Worm (Caenorhabditis elegans) whole organism, L4 larva: ENCODE measurements around the gene slc-25A32.

Experiments used
- F10B5.3 ChIP-seq: sonication (generic microtip); optimal IDR thresholded peaks from 2 replicates; lab custom pipeline; 2016; ENCODE audit warnings: mild to moderate bottlenecking, missing genetic modification characterization, missing compliant biosample characterization
- Y48G9A.11 ChIP-seq: fragments of 200-800 bp; sonication (Bioruptor generic); IDR thresholded peaks from 2 replicates; pipeline ENCODE4 v1.3.6; 2022; ENCODE audit warnings: missing genetic modification reagents, missing genetic modification characterization, missing compliant biosample characterization
- Y5F2A.4 ChIP-seq: fragments of 200-800 bp; sonication (Bioruptor generic); optimal IDR thresholded peaks from 2 replicates; lab custom pipeline; 2018; ENCODE audit warnings: mild to moderate bottlenecking, missing genetic modification characterization, missing compliant biosample characterization
- aly-2 ChIP-seq: sonication (generic microtip); optimal IDR thresholded peaks from 2 replicates; lab custom pipeline; 2018; ENCODE audit warnings: missing biosample characterization, missing genetic modification characterization
- ceh-32 ChIP-seq: sonication (generic microtip); optimal IDR thresholded peaks from 2 replicates; lab custom pipeline; 2016; ENCODE audit warnings: mild to moderate bottlenecking, missing genetic modification characterization, missing compliant biosample characterization; ENCODE audit not compliant: poor library complexity
- ceh-44 ChIP-seq: fragments of 200-800 bp; sonication (Bioruptor generic); IDR thresholded peaks from 2 replicates; pipeline ENCODE4 v1.3.6; 2022; ENCODE audit warnings: missing genetic modification reagents, missing genetic modification characterization, missing compliant biosample characterization
- ceh-62 ChIP-seq: sonication (generic microtip); optimal IDR thresholded peaks from 2 replicates; lab custom pipeline; 2017; ENCODE audit warnings: missing biosample characterization, missing genetic modification characterization
- ces-1 ChIP-seq: fragments of 150-350 bp; sonication (generic microtip); optimal IDR thresholded peaks from 4 replicates; lab custom pipeline; 2014; ENCODE audit warnings: missing biosample characterization, missing genetic modification reagents, missing genetic modification characterization
- cey-2 ChIP-seq: sonication (generic microtip); optimal IDR thresholded peaks from 3 replicates; lab custom pipeline; 2017; ENCODE audit warnings: missing genetic modification characterization, mild to moderate bottlenecking, missing compliant biosample characterization, antibody characterized with exemption, borderline replicate concordance; ENCODE audit not compliant: insufficient read depth
- ctbp-1 ChIP-seq: fragments of 200-800 bp; sonication (Bioruptor generic); IDR thresholded peaks from 2 replicates; pipeline ENCODE4 v1.3.6; 2022; ENCODE audit warnings: missing genetic modification reagents, missing genetic modification characterization, missing compliant biosample characterization
- daf-16 ChIP-seq, 3 experiments: sonication (generic microtip); optimal IDR thresholded peaks; 2 replicates each; lab custom pipeline; 2016 to 2017; ENCODE audit warnings: missing genetic modification characterization in 3 of 3, missing genetic modification reagents in 3 of 3, mild to moderate bottlenecking in 2 of 3, missing compliant biosample characterization in 2 of 3, missing biosample characterization in 1 of 3, moderate library complexity in 1 of 3
- daf-8 ChIP-seq: fragments of 200-800 bp; sonication (Bioruptor generic); IDR thresholded peaks from 2 replicates; pipeline ENCODE4 v1.3.6; 2022; ENCODE audit warnings: missing genetic modification characterization, missing compliant biosample characterization
- dmd-6 ChIP-seq: fragments of 200-800 bp; sonication (Bioruptor generic); IDR thresholded peaks from 2 replicates; pipeline ENCODE4 v1.3.6; 2022; ENCODE audit warnings: missing genetic modification reagents, missing genetic modification characterization, missing compliant biosample characterization
- dmd-8 ChIP-seq: fragments of 200-800 bp; sonication (Bioruptor generic); IDR thresholded peaks from 2 replicates; pipeline ENCODE4 v1.3.6; 2022; ENCODE audit warnings: missing genetic modification characterization, missing compliant biosample characterization
- dmd-9 ChIP-seq: fragments of 200-800 bp; sonication (Bioruptor generic); IDR thresholded peaks from 2 replicates; pipeline ENCODE4 v1.3.6; 2022; ENCODE audit warnings: missing genetic modification reagents, missing genetic modification characterization, missing compliant biosample characterization
- dve-1 ChIP-seq: sonication (generic microtip); optimal IDR thresholded peaks from 2 replicates; lab custom pipeline; 2017; ENCODE audit warnings: antibody characterized with exemption, mild to moderate bottlenecking, missing genetic modification characterization, missing compliant biosample characterization; ENCODE audit not compliant: insufficient read depth
- egl-27 ChIP-seq: sonication (generic microtip); optimal IDR thresholded peaks from 3 replicates; lab custom pipeline; 2017; ENCODE audit warnings: missing biosample characterization, missing genetic modification reagents, missing genetic modification characterization
- egl-43 ChIP-seq: fragments of 200-800 bp; sonication (Bioruptor generic); IDR thresholded peaks from 2 replicates; pipeline ENCODE4 v1.3.6; 2022; ENCODE audit warnings: missing genetic modification reagents, missing genetic modification characterization, missing compliant biosample characterization
- fkh-10 ChIP-seq: fragments of 150-350 bp; optimal IDR thresholded peaks from 2 replicates; lab custom pipeline; 2014; ENCODE audit warnings: missing biosample characterization, missing genetic modification reagents, missing genetic modification characterization
- gei-8 ChIP-seq: fragments of 200-800 bp; sonication (Bioruptor generic); optimal IDR thresholded peaks from 2 replicates; lab custom pipeline; 2018; ENCODE audit warnings: mild to moderate bottlenecking, missing genetic modification characterization, missing compliant biosample characterization
- hlh-30 ChIP-seq: sonication (generic microtip); optimal IDR thresholded peaks from 2 replicates; lab custom pipeline; 2017; ENCODE audit warnings: antibody characterized with exemption, mild to moderate bottlenecking, missing genetic modification characterization, missing compliant biosample characterization; ENCODE audit not compliant: insufficient read depth
- lin-1 ChIP-seq: fragments of 200-800 bp; sonication (Bioruptor generic); IDR thresholded peaks from 2 replicates; pipeline ENCODE4 v1.3.6; 2022; ENCODE audit warnings: missing genetic modification reagents, missing genetic modification characterization, missing compliant biosample characterization
- lin-15B ChIP-seq: fragments of 150-350 bp; sonication (generic microtip); optimal IDR thresholded peaks from 3 replicates; lab custom pipeline; 2014; ENCODE audit warnings: missing biosample characterization, missing genetic modification characterization
- lin-29 ChIP-seq: fragments of 200-800 bp; sonication (Bioruptor generic); IDR thresholded peaks from 2 replicates; pipeline ENCODE4 v1.3.6; 2022; ENCODE audit warnings: missing genetic modification reagents, missing genetic modification characterization, missing compliant biosample characterization
- lir-3 ChIP-seq: sonication (generic microtip); optimal IDR thresholded peaks from 2 replicates; lab custom pipeline; 2016; ENCODE audit warnings: mild to moderate bottlenecking, missing genetic modification characterization, missing compliant biosample characterization
- lsy-2 ChIP-seq, 2 experiments: fragments of 150-350 bp in 1 of 2; sonication (generic microtip) in 1 of 2; optimal IDR thresholded peaks; 2 replicates each; lab custom pipeline; 2014 to 2017; ENCODE audit warnings: missing biosample characterization in 2 of 2, missing genetic modification characterization in 2 of 2
- madf-5 ChIP-seq, 2 experiments: fragments of 200-800 bp; sonication (Bioruptor generic); IDR thresholded peaks; 2 replicates each; pipeline ENCODE4 v1.3.6; 2022; ENCODE audit warnings: missing compliant biosample characterization in 2 of 2, missing genetic modification characterization in 2 of 2
- mep-1 ChIP-seq: fragments of 150-350 bp; sonication (generic microtip); optimal IDR thresholded peaks from 3 replicates; lab custom pipeline; 2014; ENCODE audit warnings: missing biosample characterization, missing genetic modification characterization
- mes-2 ChIP-seq: sonication (generic microtip); optimal IDR thresholded peaks from 2 replicates; lab custom pipeline; 2016; ENCODE audit warnings: missing genotype, mild to moderate bottlenecking, missing genetic modification characterization, missing compliant biosample characterization; ENCODE audit not compliant: poor library complexity, severe bottlenecking
- mxl-3 ChIP-seq: fragments of 200-800 bp; sonication (Bioruptor generic); optimal IDR thresholded peaks from 2 replicates; lab custom pipeline; 2018; ENCODE audit warnings: mild to moderate bottlenecking, missing genetic modification characterization, missing compliant biosample characterization
- nhr-237 ChIP-seq: sonication (generic microtip); optimal IDR thresholded peaks from 2 replicates; lab custom pipeline; 2017; ENCODE audit warnings: missing biosample characterization, missing genetic modification characterization
- nhr-25 ChIP-seq: sonication (generic microtip); optimal IDR thresholded peaks from 2 replicates; lab custom pipeline; 2017; ENCODE audit warnings: missing genetic modification characterization, mild to moderate bottlenecking, missing compliant biosample characterization, antibody characterized with exemption, moderate library complexity, borderline replicate concordance; ENCODE audit not compliant: insufficient read depth
- nhr-28 ChIP-seq: fragments of 150-350 bp; optimal IDR thresholded peaks from 2 replicates; lab custom pipeline; 2014; ENCODE audit warnings: missing biosample characterization, missing genetic modification characterization
- nhr-76 ChIP-seq: fragments of 150-350 bp; optimal IDR thresholded peaks from 2 replicates; lab custom pipeline; 2014; ENCODE audit warnings: missing biosample characterization, missing genetic modification characterization
- nhr-77 ChIP-seq: fragments of 150-350 bp; optimal IDR thresholded peaks from 2 replicates; lab custom pipeline; 2014; ENCODE audit warnings: missing biosample characterization, missing genetic modification characterization
- pha-4 ChIP-seq, 2 experiments: fragments of 150-350 bp in 1 of 2; fragments of 200-800 bp in 1 of 2; sonication (Bioruptor generic) in 1 of 2; IDR thresholded peaks in 1 of 2; optimal IDR thresholded peaks in 1 of 2; 2 replicates each; pipeline versions ENCODE4 v1.3.6 to Lab custom; 2014 to 2022; ENCODE audit warnings: missing genetic modification characterization in 2 of 2, missing genetic modification reagents in 2 of 2, missing biosample characterization in 1 of 2, missing compliant biosample characterization in 1 of 2
- pqm-1 ChIP-seq: sonication (generic microtip); optimal IDR thresholded peaks from 2 replicates; lab custom pipeline; 2017; ENCODE audit warnings: missing biosample characterization, missing genetic modification characterization
- rbr-2 ChIP-seq: sonication (generic microtip); optimal IDR thresholded peaks from 2 replicates; lab custom pipeline; 2016; ENCODE audit warnings: missing genotype, missing genetic modification characterization, missing compliant biosample characterization
- saeg-2 ChIP-seq: fragments of 200-800 bp; sonication (Bioruptor generic); IDR thresholded peaks from 2 replicates; pipeline ENCODE4 v1.3.6; 2022; ENCODE audit warnings: missing genetic modification reagents, missing genetic modification characterization, missing compliant biosample characterization
- set-16 ChIP-seq: fragments of 200-800 bp; sonication (Bioruptor generic); IDR thresholded peaks from 2 replicates; pipeline ENCODE4 v1.3.6; 2022; ENCODE audit warnings: missing genetic modification reagents, missing genetic modification characterization, missing compliant biosample characterization
- skn-1 ChIP-seq: fragments of 150-350 bp; optimal IDR thresholded peaks from 2 replicates; lab custom pipeline; 2014; ENCODE audit warnings: missing biosample characterization, missing genetic modification characterization
- spr-3 ChIP-seq: fragments of 200-800 bp; sonication (Bioruptor generic); optimal IDR thresholded peaks from 2 replicates; lab custom pipeline; 2018; ENCODE audit warnings: mild to moderate bottlenecking, missing genetic modification characterization, missing compliant biosample characterization
- unc-130 ChIP-seq: sonication (generic microtip); optimal IDR thresholded peaks from 2 replicates; lab custom pipeline; 2016; ENCODE audit warnings: missing genetic modification reagents, missing genetic modification characterization, missing compliant biosample characterization
- unc-62 ChIP-seq, 3 experiments: fragments of 150-350 bp in 1 of 3; sonication (generic microtip); optimal IDR thresholded peaks in 2 of 3; peaks in 1 of 3; 1 replicate in 1 of 3; 2 replicates in 2 of 3; lab custom pipeline; 2014 to 2017; ENCODE audit warnings: missing biosample characterization in 3 of 3, missing genetic modification characterization in 3 of 3, missing genetic modification reagents in 3 of 3, missing genotype in 1 of 3
- zag-1 ChIP-seq: fragments of 150-350 bp; optimal IDR thresholded peaks from 2 replicates; lab custom pipeline; 2014; ENCODE audit warnings: missing biosample characterization, missing genetic modification characterization
- zfp-2 ChIP-seq: sonication (generic microtip); optimal IDR thresholded peaks from 2 replicates; lab custom pipeline; 2016; ENCODE audit warnings: mild to moderate bottlenecking, missing genetic modification characterization, missing compliant biosample characterization
- zfp-3 ChIP-seq: fragments of 200-800 bp; sonication (Bioruptor generic); conservative IDR thresholded peaks from 2 replicates; pipeline ENCODE4 v1.3.6; 2022; ENCODE audit warnings: missing genetic modification reagents, missing genetic modification characterization, missing compliant biosample characterization
- ztf-7 ChIP-seq: fragments of 150-350 bp; optimal IDR thresholded peaks from 2 replicates; lab custom pipeline; 2014; ENCODE audit warnings: missing biosample characterization, missing genetic modification characterization

Gene slc-25A32

ce11 chrII:8226475-8226874 is 49.6 kb upstream of the slc-25A32 start (continued):
- no peak for TF ChIP-seq skn-1 (tag; lab: Kevin White, UChicago)
- no peak for TF ChIP-seq madf-5 (GFP tag; IDR thresholded peaks at IDR 0.05; lab: Robert Waterston, UW)
- no peak for TF ChIP-seq gei-8 (GFP tag; lab: Kevin White, UChicago)
- peak; percentile 81 for TF ChIP-seq dve-1 (tag; lab: Kevin White, UChicago)
- no peak for TF ChIP-seq unc-130 (GFP tag; lab: Kevin White, UChicago)
- peak; percentile 50 for TF ChIP-seq hlh-30 (tag; lab: Kevin White, UChicago)
- no peak for TF ChIP-seq spr-3 (GFP tag; lab: Kevin White, UChicago)
- no peak for TF ChIP-seq zfp-3
- peak; percentile 23 for TF ChIP-seq mep-1 (tag; lab: Kevin White, UChicago)
- no peak for TF ChIP-seq egl-27 (tag; lab: Kevin White, UChicago)
- peak; percentile 29; the same call in 1 of the 2 replicates for TF ChIP-seq pha-4 (GFP tag; IDR thresholded peaks at IDR 0.05; lab: Robert Waterston, UW)
- TF ChIP-seq pha-4 (tag; optimal IDR thresholded peaks at IDR 0.05; lab: Kevin White, UChicago): peak; percentile 37
- no peak for TF ChIP-seq aly-2 (tag; lab: Kevin White, UChicago)
- TF ChIP-seq daf-8 (GFP tag; lab: Robert Waterston, UW): no peak
- 0 out of 2 replicates have a peak, but pooled peaks have one; percentile 13 for TF ChIP-seq lin-1 (GFP tag; lab: Robert Waterston, UW)
- peak; percentile 64 for TF ChIP-seq dmd-6
- TF ChIP-seq cey-2 (tag; lab: Kevin White, UChicago): no peak
- TF ChIP-seq mes-2 (tag; lab: Kevin White, UChicago): no peak
- no peak for TF ChIP-seq F10B5.3
- TF ChIP-seq unc-62 (GFP tag; optimal IDR thresholded peaks at IDR 0.05 in 1 of 2; lab: Kevin White, UChicago): no peak
- TF ChIP-seq unc-62 (tag; optimal IDR thresholded peaks at IDR 0.05; lab: Kevin White, UChicago): no peak
- no peak for TF ChIP-seq nhr-76 (tag; lab: Kevin White, UChicago)
- TF ChIP-seq daf-16 (GFP tag; optimal IDR thresholded peaks at IDR 0.05; lab: Kevin White, UChicago): no peak
- peak; percentile 76 for TF ChIP-seq daf-16 (tag; optimal IDR thresholded peaks at IDR 0.05; lab: Kevin White, UChicago)
- no peak for TF ChIP-seq lin-15B
- TF ChIP-seq lsy-2 (tag; optimal IDR thresholded peaks at IDR 0.05; lab: Kevin White, UChicago): peak in 1 of 2 experiments; percentile 23
- no peak for TF ChIP-seq rbr-2 (tag; lab: Kevin White, UChicago)
- TF ChIP-seq Y5F2A.4: no peak
- no peak for TF ChIP-seq egl-43 (GFP tag; lab: Robert Waterston, UW)
- no peak for TF ChIP-seq ceh-44 (GFP tag; lab: Robert Waterston, UW)
- no peak for TF ChIP-seq lin-29 (GFP tag; lab: Robert Waterston, UW)
- TF ChIP-seq ceh-62 (tag; lab: Kevin White, UChicago): no peak
- no peak for TF ChIP-seq nhr-25 (tag; lab: Kevin White, UChicago)
- peak; percentile 52 for TF ChIP-seq nhr-28 (tag; lab: Kevin White, UChicago)
- no peak for TF ChIP-seq mxl-3 (GFP tag; lab: Kevin White, UChicago)
- TF ChIP-seq ces-1 (GFP tag; lab: Kevin White, UChicago): no peak
- TF ChIP-seq ctbp-1 (GFP tag; lab: Robert Waterston, UW): no peak
- TF ChIP-seq zag-1 (tag; lab: Kevin White, UChicago): no peak
- TF ChIP-seq lir-3 (tag; lab: Kevin White, UChicago): no peak
- TF ChIP-seq dmd-9 (GFP tag; lab: Robert Waterston, UW): no peak
- TF ChIP-seq nhr-77: no peak
- TF ChIP-seq dmd-8: no peak
- no peak for TF ChIP-seq ceh-32
- no peak for TF ChIP-seq fkh-10
- no peak for TF ChIP-seq zfp-2 (tag; lab: Kevin White, UChicago)
- no peak for TF ChIP-seq ztf-7 (tag; lab: Kevin White, UChicago)
- no peak for TF ChIP-seq saeg-2 (GFP tag; lab: Robert Waterston, UW)
- no peak for TF ChIP-seq Y48G9A.11
- peak; percentile 48 for TF ChIP-seq pqm-1 (tag; lab: Kevin White, UChicago)
- no peak for TF ChIP-seq nhr-237 (tag; lab: Kevin White, UChicago)
- TF ChIP-seq set-16 (GFP tag; lab: Robert Waterston, UW): no peak
